Worm (Caenorhabditis elegans): ENCODE measurements around the gene ncs-1.

DNA sequence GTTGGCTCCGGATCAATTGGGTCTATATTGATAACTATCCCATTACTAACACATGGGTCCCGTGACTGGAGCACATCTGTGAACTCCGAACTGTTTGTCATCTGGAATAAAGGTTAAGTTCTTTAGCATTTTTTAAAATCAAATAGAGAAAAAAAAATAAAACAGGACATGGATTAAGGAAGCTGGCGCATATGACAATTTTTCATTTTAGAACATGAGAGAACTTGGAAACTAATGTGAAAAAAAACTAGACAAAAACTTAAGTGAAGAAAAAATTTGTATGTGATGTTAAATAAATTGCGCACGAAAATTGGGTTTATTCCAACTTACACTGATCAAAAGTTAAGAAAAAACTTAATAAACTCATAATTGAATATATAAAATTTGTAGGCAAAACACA lies 14.3 kb downstream of the ncs-1 start, which contains the start of gene sms-2:
- TF ChIP-seq odd-2 (tag; optimal IDR thresholded peaks at IDR 0.05) (no peak), pat-9 (tag; optimal IDR thresholded peaks at IDR 0.05) (no peak), pqm-1 (tag; optimal IDR thresholded peaks at IDR 0.05) (no peak), ref-2 (tag; optimal IDR thresholded peaks at IDR 0.05) (no peak), dve-1 (tag; optimal IDR thresholded peaks at IDR 0.05) (no peak), nfya-1 (tag; optimal IDR thresholded peaks at IDR 0.05) (no peak), pag-3 (tag; optimal IDR thresholded peaks at IDR 0.05; ENCODE audit: borderline replicate concordance) (no peak), ahr-1 (tag; optimal IDR thresholded peaks at IDR 0.05) (no peak), ceh-19 (GFP tag; optimal IDR thresholded peaks at IDR 0.05) (no peak)
